Worm (Caenorhabditis elegans) whole organism, L3 larva: Measurements from ENCODE around the gene K09F5.6.

Source experiments
- R02D3.7 ChIP-seq: fragments of 150-350 bp; optimal IDR thresholded peaks from 2 replicates; lab custom pipeline; 2014; ENCODE audit warnings: missing biosample characterization, missing genetic modification characterization
- aly-2 ChIP-seq: fragments of 150-350 bp; optimal IDR thresholded peaks from 2 replicates; lab custom pipeline; 2014; ENCODE audit warnings: missing biosample characterization, missing genetic modification characterization
- ama-1 ChIP-seq: fragments of 150-350 bp; optimal IDR thresholded peaks from 2 replicates; lab custom pipeline; 2018
- ceh-16 ChIP-seq: sonication (generic microtip); optimal IDR thresholded peaks from 2 replicates; lab custom pipeline; 2017; ENCODE audit warnings: missing biosample characterization, missing genetic modification characterization
- ceh-28 ChIP-seq: fragments of 150-350 bp; optimal IDR thresholded peaks from 2 replicates; lab custom pipeline; 2014; ENCODE audit warnings: missing biosample characterization, missing genetic modification reagents, missing genetic modification characterization
- ceh-9 ChIP-seq: sonication (generic microtip); optimal IDR thresholded peaks from 2 replicates; lab custom pipeline; 2018; ENCODE audit warnings: missing biosample characterization, missing genetic modification characterization
- egl-27 ChIP-seq: sonication (generic microtip); optimal IDR thresholded peaks from 4 replicates; lab custom pipeline; 2017; ENCODE audit warnings: missing biosample characterization, missing genetic modification reagents, missing genetic modification characterization
- egl-5 ChIP-seq: fragments of 150-350 bp; optimal IDR thresholded peaks from 2 replicates; lab custom pipeline; 2017; ENCODE audit warnings: missing biosample characterization, missing genetic modification reagents, missing genetic modification characterization, inconsistent platforms
- elt-2 ChIP-seq: sonication (generic microtip); optimal IDR thresholded peaks from 2 replicates; lab custom pipeline; 2016; ENCODE audit warnings: missing genetic modification reagents, mild to moderate bottlenecking, missing genetic modification characterization, missing compliant biosample characterization
- fkh-2 ChIP-seq: fragments of 150-350 bp; optimal IDR thresholded peaks from 2 replicates; lab custom pipeline; 2014; ENCODE audit warnings: missing biosample characterization, missing genetic modification reagents, missing genetic modification characterization
- fos-1 ChIP-seq: fragments of 150-350 bp; optimal IDR thresholded peaks from 2 replicates; lab custom pipeline; 2014; ENCODE audit warnings: missing biosample characterization, missing genetic modification characterization
- hmg-11 ChIP-seq: sonication (generic microtip); optimal IDR thresholded peaks from 2 replicates; lab custom pipeline; 2016; ENCODE audit warnings: missing genetic modification characterization, missing compliant biosample characterization
- jun-1 ChIP-seq: fragments of 150-350 bp; optimal IDR thresholded peaks from 2 replicates; lab custom pipeline; 2014; ENCODE audit warnings: missing biosample characterization, missing genetic modification reagents, missing genetic modification characterization
- lin-15B ChIP-seq: fragments of 150-350 bp; optimal IDR thresholded peaks from 2 replicates; lab custom pipeline; 2014; ENCODE audit warnings: missing biosample characterization, missing genetic modification characterization
- lin-39 ChIP-seq: fragments of 150-350 bp; optimal IDR thresholded peaks from 2 replicates; lab custom pipeline; 2018; ENCODE audit warnings: missing biosample characterization, missing genetic modification reagents, missing genetic modification characterization
- mdl-1 ChIP-seq: fragments of 150-350 bp; optimal IDR thresholded peaks from 2 replicates; lab custom pipeline; 2014; ENCODE audit warnings: missing biosample characterization, missing genetic modification characterization
- mml-1 ChIP-seq: fragments of 150-350 bp; sonication (generic microtip); optimal IDR thresholded peaks from 3 replicates; lab custom pipeline; 2014; ENCODE audit warnings: missing biosample characterization, missing genetic modification characterization
- nfya-1 ChIP-seq: sonication (generic microtip); optimal IDR thresholded peaks from 2 replicates; lab custom pipeline; 2017; ENCODE audit warnings: missing genetic modification characterization, mild to moderate bottlenecking, missing compliant biosample characterization, antibody characterized with exemption, moderate library complexity; ENCODE audit not compliant: insufficient read depth
- nhr-11 ChIP-seq: fragments of 150-350 bp; optimal IDR thresholded peaks from 2 replicates; lab custom pipeline; 2014; ENCODE audit warnings: missing biosample characterization, missing genetic modification characterization
- nhr-12 ChIP-seq: fragments of 150-350 bp; optimal IDR thresholded peaks from 2 replicates; lab custom pipeline; 2014; ENCODE audit warnings: missing biosample characterization, missing genetic modification characterization
- nhr-23 ChIP-seq: fragments of 150-350 bp; optimal IDR thresholded peaks from 2 replicates; lab custom pipeline; 2014; ENCODE audit warnings: missing biosample characterization, missing genetic modification reagents, missing genetic modification characterization
- nhr-25 ChIP-seq: sonication (generic microtip); optimal IDR thresholded peaks from 2 replicates; lab custom pipeline; 2017; ENCODE audit warnings: missing biosample characterization, missing genetic modification characterization
- nhr-28 ChIP-seq: fragments of 150-350 bp; optimal IDR thresholded peaks from 2 replicates; lab custom pipeline; 2014; ENCODE audit warnings: missing biosample characterization, missing genetic modification characterization
- nhr-67 ChIP-seq: fragments of 150-350 bp; optimal IDR thresholded peaks from 2 replicates; lab custom pipeline; 2014; ENCODE audit warnings: missing biosample characterization, missing genetic modification characterization
- nhr-76 ChIP-seq: fragments of 150-350 bp; sonication (generic microtip); optimal IDR thresholded peaks from 5 replicates; lab custom pipeline; 2014; ENCODE audit warnings: missing biosample characterization, missing genetic modification characterization
- nhr-77 ChIP-seq: fragments of 150-350 bp; optimal IDR thresholded peaks from 2 replicates; lab custom pipeline; 2014; ENCODE audit warnings: missing biosample characterization, missing genetic modification characterization
- pha-4 ChIP-seq: fragments of 150-350 bp; optimal IDR thresholded peaks from 2 replicates; lab custom pipeline; 2014; ENCODE audit warnings: missing biosample characterization, missing genetic modification reagents, missing genetic modification characterization
- pqm-1 ChIP-seq: fragments of 150-350 bp; optimal IDR thresholded peaks from 2 replicates; lab custom pipeline; 2017; ENCODE audit warnings: missing biosample characterization, missing genetic modification characterization, inconsistent platforms
- sea-2 ChIP-seq: fragments of 150-350 bp; sonication (generic microtip); optimal IDR thresholded peaks from 4 replicates; lab custom pipeline; 2014; ENCODE audit warnings: missing biosample characterization, missing genetic modification reagents, missing genetic modification characterization
- skn-1 ChIP-seq: fragments of 150-350 bp; optimal IDR thresholded peaks from 2 replicates; lab custom pipeline; 2014; ENCODE audit warnings: missing biosample characterization, missing genetic modification characterization
- snpc-4 ChIP-seq: fragments of 150-350 bp; optimal IDR thresholded peaks from 2 replicates; lab custom pipeline; 2014; ENCODE audit warnings: missing biosample characterization, missing genetic modification characterization
- tbx-2 ChIP-seq: sonication (generic microtip); optimal IDR thresholded peaks from 2 replicates; lab custom pipeline; 2016; ENCODE audit warnings: mild to moderate bottlenecking, missing genetic modification characterization, missing compliant biosample characterization
- unc-39 ChIP-seq: sonication (generic microtip); optimal IDR thresholded peaks from 4 replicates; lab custom pipeline; 2017; ENCODE audit warnings: missing biosample characterization, missing genetic modification characterization
- unc-62 ChIP-seq: fragments of 150-350 bp; sonication (generic microtip); optimal IDR thresholded peaks from 4 replicates; lab custom pipeline; 2014; ENCODE audit warnings: missing biosample characterization, missing genetic modification reagents, missing genetic modification characterization
- ztf-4 ChIP-seq: fragments of 150-350 bp; optimal IDR thresholded peaks from 2 replicates; lab custom pipeline; 2014; ENCODE audit warnings: missing biosample characterization, missing genetic modification characterization

The K09F5.6 gene

DNA sequence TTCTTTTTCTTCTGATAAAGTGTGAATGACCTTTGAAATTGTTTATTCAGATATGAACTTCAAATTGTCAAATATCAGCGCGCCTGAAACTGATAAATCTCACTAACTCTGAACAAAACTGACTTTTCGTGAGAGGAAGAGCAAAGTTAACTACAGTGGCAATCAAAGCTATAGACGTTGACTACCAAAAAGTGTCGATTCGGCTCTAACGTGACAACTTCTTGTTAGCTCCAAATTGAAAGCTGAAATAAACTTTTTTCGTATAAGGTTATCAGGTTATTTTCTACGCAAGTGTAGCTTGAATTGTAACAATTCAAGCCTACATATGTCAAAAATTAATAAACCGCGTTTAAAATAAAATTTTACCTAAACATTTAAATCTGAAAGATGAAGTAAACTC lies 7.3 kb downstream of the K09F5.6 start:
- no peak for TF ChIP-seq nhr-76 (tag; lab: Kevin White, UChicago)
- no peak for TF ChIP-seq elt-2 (tag; lab: Kevin White, UChicago)
- no peak for TF ChIP-seq nhr-25
- no peak for TF ChIP-seq snpc-4 (tag; lab: Kevin White, UChicago)
- TF ChIP-seq mml-1 = no peak
- no peak for TF ChIP-seq fos-1 (tag; lab: Kevin White, UChicago)
- no peak for TF ChIP-seq ceh-28
- TF ChIP-seq mdl-1 (tag; lab: Kevin White, UChicago) = no peak
- TF ChIP-seq egl-5 = no peak
- no peak for TF ChIP-seq tbx-2 (tag; lab: Kevin White, UChicago)
- TF ChIP-seq lin-15B = no peak
- no peak for TF ChIP-seq nhr-67 (tag; lab: Kevin White, UChicago)
- TF ChIP-seq unc-62 (GFP tag; lab: Kevin White, UChicago) = no peak
- TF ChIP-seq ceh-9 (tag; lab: Kevin White, UChicago) = no peak

DNA sequence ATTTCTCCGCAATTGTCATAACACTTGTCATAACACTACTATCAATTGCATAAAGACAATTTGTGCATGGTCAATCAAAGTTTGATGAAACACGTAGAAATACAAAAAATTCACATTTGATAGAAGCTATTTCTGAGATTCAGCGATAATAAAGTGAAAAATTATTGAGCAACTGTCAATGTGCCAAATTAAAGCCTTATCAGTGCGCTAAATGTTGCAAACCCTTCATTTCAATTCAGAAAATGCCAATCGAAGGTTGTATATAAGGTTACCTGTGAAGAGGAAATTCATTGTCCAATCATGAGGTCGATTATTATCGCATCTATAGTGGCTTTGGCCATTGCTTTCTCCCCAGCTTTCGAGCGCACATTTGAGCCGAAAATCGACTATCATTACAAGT lies 8.5 kb downstream of the K09F5.6 start, which contains the start of gene vit-1:
Gene vit-1, plus strand, starts transcription at position 289 of the 400 bp plus-strand sequence.
- TF ChIP-seq nhr-23 = no peak
- TF ChIP-seq ztf-4 (tag; lab: Kevin White, UChicago) = no peak
- no peak for TF ChIP-seq jun-1 (tag; lab: Kevin White, UChicago)
- no peak for TF ChIP-seq ceh-9 (tag; lab: Kevin White, UChicago)
- TF ChIP-seq ceh-28 = no peak
- TF ChIP-seq fos-1 (tag; lab: Kevin White, UChicago) = no peak
- TF ChIP-seq nhr-11 (tag; lab: Kevin White, UChicago) = no peak
- no peak for TF ChIP-seq sea-2 (GFP tag; lab: Kevin White, UChicago)
- no peak for TF ChIP-seq nhr-28 (tag; lab: Kevin White, UChicago)
- no peak for TF ChIP-seq unc-39 (tag; lab: Kevin White, UChicago)
- no peak for TF ChIP-seq snpc-4 (tag; lab: Kevin White, UChicago)
- no peak for TF ChIP-seq R02D3.7
- TF ChIP-seq nhr-77 (tag; lab: Kevin White, UChicago) = no peak
- TF ChIP-seq mml-1 = no peak
- TF ChIP-seq lin-15B = no peak
- TF ChIP-seq pha-4 (tag; lab: Kevin White, UChicago) = no peak
- TF ChIP-seq hmg-11 (tag; lab: Kevin White, UChicago) = no peak
- no peak for TF ChIP-seq nhr-12
- TF ChIP-seq unc-62 (GFP tag; lab: Kevin White, UChicago) = no peak
- TF ChIP-seq fkh-2 (tag; lab: Kevin White, UChicago) = no peak

DNA sequence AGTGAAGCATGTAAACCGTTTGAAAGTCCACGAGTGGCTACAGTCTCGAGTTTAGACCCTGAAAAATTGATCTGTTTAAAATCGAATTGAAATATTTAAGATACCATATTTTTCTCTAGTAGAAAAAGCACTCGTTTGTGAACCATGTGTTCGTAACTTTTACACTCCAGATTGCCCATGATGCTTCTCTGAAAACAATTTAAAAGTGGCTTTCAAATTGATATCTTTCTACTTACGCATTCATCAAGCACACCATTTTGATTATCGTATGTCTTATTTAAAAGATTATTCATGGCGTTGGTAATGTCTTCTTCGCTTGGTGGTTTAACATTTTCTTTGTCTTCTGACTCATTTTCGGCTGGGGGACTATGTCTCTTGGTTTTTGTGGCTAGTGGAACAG lies 14.5 kb downstream of the K09F5.6 start:
- TF ChIP-seq unc-39 (tag; lab: Kevin White, UChicago) (no peak), nhr-12 (no peak), ama-1 (no peak), skn-1 (tag; lab: Kevin White, UChicago) (no peak), elt-2 (tag; lab: Kevin White, UChicago) (no peak), lin-39 (tag; lab: Kevin White, UChicago) (no peak), ceh-16 (tag; lab: Kevin White, UChicago) (no peak), pqm-1 (tag; lab: Kevin White, UChicago) (no peak), nhr-25 (no peak), tbx-2 (tag; lab: Kevin White, UChicago) (no peak), egl-5 (no peak)

DNA sequence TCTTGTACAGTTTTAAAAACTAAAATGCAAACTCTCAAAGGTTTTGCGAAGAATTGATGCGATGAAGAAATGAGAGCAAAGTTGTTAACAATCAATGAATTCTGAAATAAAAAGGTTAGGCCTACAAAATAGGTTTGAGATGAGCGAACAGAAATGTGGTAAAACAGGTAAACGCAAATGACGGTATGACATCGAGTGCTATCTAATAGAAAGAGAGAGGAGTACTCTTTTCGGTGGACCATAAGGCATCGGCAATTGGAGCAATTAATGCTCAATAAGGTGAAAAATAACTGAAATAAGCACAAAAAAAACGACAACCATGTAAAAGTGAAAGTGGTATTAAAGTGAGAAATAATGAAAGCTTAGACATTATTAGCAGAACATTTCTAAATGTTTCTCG lies 17.1 kb downstream of the K09F5.6 start, which contains the start of gene set-12:
Gene set-12, minus strand, starts transcription at position 101 of the 400 bp plus-strand sequence.
- TF ChIP-seq egl-27 (tag; lab: Kevin White, UChicago) (no peak), lin-15B (no peak)

DNA sequence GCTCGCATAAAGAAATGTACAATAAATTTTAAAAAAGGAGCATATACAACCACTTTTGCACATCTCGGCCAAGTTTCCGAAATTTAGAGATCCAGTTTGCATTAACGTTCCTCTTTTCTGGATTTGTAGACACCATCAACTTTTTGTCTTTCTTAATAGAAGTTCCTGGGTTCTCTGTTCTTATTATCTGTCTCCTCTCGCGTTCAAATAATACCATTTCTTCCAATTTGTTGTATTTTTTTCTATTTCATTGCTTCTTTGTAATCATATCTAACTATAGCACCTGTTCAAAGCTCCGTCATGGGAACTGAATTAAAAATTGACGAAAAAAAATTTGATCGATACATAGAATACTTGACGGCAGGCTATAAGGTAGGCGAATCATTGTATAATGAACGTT lies 20.3 kb downstream of the K09F5.6 start, which contains the start of gene K09F5.1:
Gene K09F5.1, plus strand, starts transcription at position 301 of the 400 bp plus-strand sequence.
- TF ChIP-seq aly-2 (tag; lab: Kevin White, UChicago) (no peak), nfya-1 (tag; lab: Kevin White, UChicago) (no peak)
